Worm (Caenorhabditis elegans): ENCODE data around the gene F59E12.3.
"Not testable (repeated sequence)": the region's sequence is repeated elsewhere in the genome, so short reads cannot be mapped to it uniquely, and the experiment has no call there.

DNA sequence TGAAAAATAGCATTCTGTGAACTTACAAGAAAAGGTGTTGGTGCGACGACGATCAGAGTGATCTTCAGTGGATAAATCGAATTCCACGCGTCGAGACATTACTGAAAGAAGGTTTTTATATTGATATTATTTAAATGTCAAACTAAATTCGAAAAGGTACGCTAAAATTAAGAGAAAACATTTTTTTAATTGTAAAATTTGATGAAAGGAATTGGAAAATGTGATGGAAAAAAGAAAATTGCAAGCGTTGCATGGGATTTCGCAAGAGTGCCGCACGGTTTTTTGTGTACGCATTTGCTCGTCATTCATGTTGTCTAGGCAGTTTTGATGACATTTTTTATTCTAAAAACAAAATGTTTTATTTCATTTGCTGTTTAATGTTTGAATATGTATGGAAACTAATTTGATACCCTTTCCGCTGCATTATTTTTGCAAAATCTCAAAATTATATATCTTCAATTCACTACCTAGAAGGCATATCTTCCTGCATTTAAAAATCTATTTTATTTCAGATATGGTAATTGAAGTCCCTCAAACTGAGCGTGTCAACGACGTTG is 15.7 kb upstream of the F59E12.3 start, which contains the start of the genes eif-3.L and npl-4.2:
- not testable (repeated sequence) for TF ChIP-seq sea-2 (GFP tag; IDR thresholded peaks at IDR 0.05); dpl-1 (GFP tag; optimal IDR thresholded peaks at IDR 0.05); snpc-4 (GFP tag; optimal IDR thresholded peaks at IDR 0.05); snpc-4 (tag; optimal IDR thresholded peaks at IDR 0.05); akir-1 (GFP tag; optimal IDR thresholded peaks at IDR 0.05); Y56A3A.18 (GFP tag; IDR thresholded peaks at IDR 0.05)

Data from whole organism, young adult.